Fruit fly (Drosophila melanogaster): ENCODE data around the gene fid.

Gene fid

DNA sequence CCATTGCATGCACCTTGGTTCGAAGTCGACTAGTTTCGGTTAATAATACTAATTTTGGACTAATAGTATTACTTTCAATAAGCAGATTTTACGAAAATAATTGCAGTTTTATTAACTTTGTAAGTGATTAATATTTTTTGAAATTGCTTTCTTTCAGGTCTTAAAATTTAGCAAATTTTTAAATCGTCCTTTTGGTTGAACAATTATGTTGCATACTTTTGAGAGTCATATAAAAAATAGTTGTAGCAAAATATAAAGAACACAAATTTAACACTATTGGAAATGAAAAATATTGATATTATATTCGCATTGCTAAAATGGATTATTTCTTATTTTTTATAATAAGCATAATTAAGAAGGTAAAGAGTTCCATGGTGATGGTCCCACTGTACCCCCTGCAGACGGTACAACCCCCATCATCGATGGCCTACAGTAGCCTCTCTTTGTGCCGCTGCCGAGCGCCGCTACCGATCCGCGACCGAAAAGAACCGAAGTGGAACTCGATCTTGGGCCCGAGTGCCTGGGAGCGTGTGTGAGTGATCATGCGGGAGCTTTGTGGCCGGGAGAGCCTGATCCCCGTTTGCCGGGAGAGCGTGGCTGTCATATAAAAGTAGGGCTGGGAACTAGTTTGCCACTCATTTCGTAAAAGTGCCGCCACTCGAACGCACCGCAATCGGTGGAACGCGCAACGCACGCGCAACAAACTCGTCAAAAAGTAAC lies 51.5 kb downstream of the fid start (continued):
- peak; percentile 86 for TF ChIP-seq run (tag; optimal IDR thresholded peaks at IDR 0.05)
- peak; percentile 32 for TF ChIP-seq tup (GFP tag; optimal IDR thresholded peaks at IDR 0.05)
- TF ChIP-seq CG34422 (GFP tag; IDR thresholded peaks at IDR 0.05): peak; percentile 79; the same call in 2 of the 3 replicates
- TF ChIP-seq grn (GFP tag; optimal IDR thresholded peaks at IDR 0.05): no peak
- TF ChIP-seq CG17186 (GFP tag; optimal IDR thresholded peaks at IDR 0.05): peak; percentile 83
- TF ChIP-seq Ets65A (GFP tag): peak; percentile 66
- TF ChIP-seq al (GFP tag; IDR thresholded peaks at IDR 0.05): peak; percentile 82
- no peak for TF ChIP-seq CG2129 (GFP tag; IDR thresholded peaks at IDR 0.05; ENCODE audit: partially characterized antibody)
- peak; percentile 54 for TF ChIP-seq crol (GFP tag; IDR thresholded peaks at IDR 0.05)
- peak; percentile 63 for TF ChIP-seq Myb (GFP tag; optimal IDR thresholded peaks at IDR 0.05)
- TF ChIP-seq gsb (GFP tag; IDR thresholded peaks at IDR 0.05): peak; percentile 61; the same call in 1 of the 2 replicates
- TF ChIP-seq aop (GFP tag; IDR thresholded peaks at IDR 0.05): peak; percentile 29; the same call in 1 of the 2 replicates
- TF ChIP-seq corto (GFP tag; optimal IDR thresholded peaks at IDR 0.05): no peak
- TF ChIP-seq eyg (GFP tag; optimal IDR thresholded peaks at IDR 0.05): peak; percentile 50
- TF ChIP-seq CG7987 (GFP tag; optimal IDR thresholded peaks at IDR 0.05): peak; percentile 74
- TF ChIP-seq CG18599 (GFP tag; optimal IDR thresholded peaks at IDR 0.05): peak; percentile 90
- TF ChIP-seq Ets97D (GFP tag; optimal IDR thresholded peaks at IDR 0.05): peak; percentile 43
- TF ChIP-seq lab (GFP tag; optimal IDR thresholded peaks at IDR 0.05): peak; percentile 88
- peak; percentile 99 for TF ChIP-seq CG9727 (GFP tag; optimal IDR thresholded peaks at IDR 0.05)
- peak; percentile 90 for TF ChIP-seq Ptx1 (GFP tag; IDR thresholded peaks at IDR 0.05)
- peak; percentile 57 to 80 for TF ChIP-seq Trl (optimal IDR thresholded peaks at IDR 0.05)
- TF ChIP-seq Trl (GFP tag; optimal IDR thresholded peaks at IDR 0.05): peak; percentile 72
- TF ChIP-seq crc (GFP tag; optimal IDR thresholded peaks at IDR 0.05): peak; percentile 84
- peak; percentile 98 for TF ChIP-seq CG12391 (tag; optimal IDR thresholded peaks at IDR 0.05)
- TF ChIP-seq cg (GFP tag; optimal IDR thresholded peaks at IDR 0.05): peak; percentile 53
- TF ChIP-seq salm (tag; optimal IDR thresholded peaks at IDR 0.05): peak; percentile 88
- peak; percentile 92 for TF ChIP-seq unpg (GFP tag; optimal IDR thresholded peaks at IDR 0.05)
- TF ChIP-seq MTF-1 (GFP tag; optimal IDR thresholded peaks at IDR 0.05; ENCODE audit: borderline replicate concordance): peak; percentile 10
- peak; percentile 71 for TF ChIP-seq disco-r (GFP tag; optimal IDR thresholded peaks at IDR 0.05)
- TF ChIP-seq Hmr (GFP tag; optimal IDR thresholded peaks at IDR 0.05): peak; percentile 93
- peak; percentile 86 for TF ChIP-seq pho (GFP tag; optimal IDR thresholded peaks at IDR 0.05)
- TF ChIP-seq Ravus (GFP tag; IDR thresholded peaks at IDR 0.05): peak; percentile 20
- peak; percentile 75 for TF ChIP-seq CG1792 (GFP tag; optimal IDR thresholded peaks at IDR 0.05)
- no peak for TF ChIP-seq CG7963 (GFP tag; IDR thresholded peaks at IDR 0.05; ENCODE audit: partially characterized antibody)
- 0 out of 2 replicates have a peak, but pooled peaks have one; percentile 46 for TF ChIP-seq toy (GFP tag; IDR thresholded peaks at IDR 0.05)
- TF ChIP-seq Deaf1 (tag; optimal IDR thresholded peaks at IDR 0.05): peak; percentile 98
- TF ChIP-seq fd64A (GFP tag; optimal IDR thresholded peaks at IDR 0.05): no peak
- peak; percentile 97 for TF ChIP-seq CG18619 (GFP tag; optimal IDR thresholded peaks at IDR 0.05)
- TF ChIP-seq slp2 (GFP tag; optimal IDR thresholded peaks at IDR 0.05): peak; percentile 75
- peak; percentile 89 for TF ChIP-seq CG12942 (GFP tag; optimal IDR thresholded peaks at IDR 0.05)
- peak; percentile 77 for TF ChIP-seq TFAM (GFP tag; optimal IDR thresholded peaks at IDR 0.05)
- TF ChIP-seq maf-S (GFP tag; optimal IDR thresholded peaks at IDR 0.05): peak; percentile 80
- TF ChIP-seq CG14965 (GFP tag; optimal IDR thresholded peaks at IDR 0.05; ENCODE audit: borderline replicate concordance): no peak
- peak; percentile 58 to 97 for TF ChIP-seq Hr51 (GFP tag; optimal IDR thresholded peaks at IDR 0.05)
- peak; percentile 55; the same call in 1 of the 3 replicates for TF ChIP-seq Dbx (GFP tag; IDR thresholded peaks at IDR 0.05)
- peak; percentile 98 for TF ChIP-seq CG12769 (tag; optimal IDR thresholded peaks at IDR 0.05)
- TF ChIP-seq Rx (GFP tag; IDR thresholded peaks at IDR 0.05): peak; percentile 37; the same call in 1 of the 2 replicates
- TF ChIP-seq CG1024 (GFP tag; IDR thresholded peaks at IDR 0.05): peak; percentile 38; the same call in 1 of the 2 replicates
- peak; percentile 75 for TF ChIP-seq E2f1 (GFP tag; IDR thresholded peaks at IDR 0.05)
